Fruit fly (Drosophila melanogaster): ENCODE data around the gene spn-D.

Gene spn-D

dm6 chr3R:27175710-27176109 lies 10.2 kb downstream of the spn-D start (continued):
- peak; percentile 25 for TF ChIP-seq OdsH (GFP tag; optimal IDR thresholded peaks at IDR 0.05)
- no peak for TF ChIP-seq Sox15 (GFP tag; optimal IDR thresholded peaks at IDR 0.05)
- peak; percentile 46 for TF ChIP-seq CG10669 (GFP tag; optimal IDR thresholded peaks at IDR 0.05)
- TF ChIP-seq topi (GFP tag; optimal IDR thresholded peaks at IDR 0.05): peak; percentile 27
- peak; percentile 31 for TF ChIP-seq cyc (GFP tag; optimal IDR thresholded peaks at IDR 0.05)
- TF ChIP-seq Hr39 (GFP tag; optimal IDR thresholded peaks at IDR 0.05): peak; percentile 2
- TF ChIP-seq Hr4 (GFP tag; optimal IDR thresholded peaks at IDR 0.05): peak; percentile 53
- no peak for TF ChIP-seq salr (GFP tag; optimal IDR thresholded peaks at IDR 0.05)
- TF ChIP-seq CG8319 (GFP tag; optimal IDR thresholded peaks at IDR 0.05): no peak
- peak; percentile 37 for TF ChIP-seq spab (GFP tag; optimal IDR thresholded peaks at IDR 0.05)
- peak; percentile 8 for TF ChIP-seq Lpt (GFP tag; optimal IDR thresholded peaks at IDR 0.05)
- TF ChIP-seq Hr38 (GFP tag; optimal IDR thresholded peaks at IDR 0.05): no peak
- no peak for TF ChIP-seq fkh (GFP tag; optimal IDR thresholded peaks at IDR 0.05)
- TF ChIP-seq CG6808 (GFP tag; optimal IDR thresholded peaks at IDR 0.05): peak; percentile 62
- peak; percentile 24 for TF ChIP-seq CG6792 (GFP tag; optimal IDR thresholded peaks at IDR 0.05)

dm6 chr3R:27177567-27177966 lies 12.1 kb downstream of the spn-D start:
- TF ChIP-seq Eip78C (GFP tag): peak; percentile 75
- peak; percentile 48 for TF ChIP-seq CG6792 (GFP tag; optimal IDR thresholded peaks at IDR 0.05)
- TF ChIP-seq achi (GFP tag; optimal IDR thresholded peaks at IDR 0.05): peak; percentile 51
- TF ChIP-seq Sox15 (GFP tag; optimal IDR thresholded peaks at IDR 0.05): no peak
- peak; percentile 39 for TF ChIP-seq CG3919 (GFP tag; optimal IDR thresholded peaks at IDR 0.05)
- TF ChIP-seq esn (GFP tag; optimal IDR thresholded peaks at IDR 0.05): peak; percentile 47
- no peak for TF ChIP-seq Ets21C (GFP tag; optimal IDR thresholded peaks at IDR 0.05)
- TF ChIP-seq Sox102F (GFP tag; optimal IDR thresholded peaks at IDR 0.05): no peak
- peak; percentile 48; the same call in 1 of the 2 replicates for TF ChIP-seq CG15336 (GFP tag; IDR thresholded peaks at IDR 0.05)
- peak; percentile 4 for TF ChIP-seq CG1621 (tag; optimal IDR thresholded peaks at IDR 0.05)
- TF ChIP-seq svp (GFP tag): peak; percentile 62
- TF ChIP-seq Smox (GFP tag; optimal IDR thresholded peaks at IDR 0.05): no peak
- no peak for TF ChIP-seq CG16779 (tag; optimal IDR thresholded peaks at IDR 0.05)
- TF ChIP-seq CG6276 (GFP tag; optimal IDR thresholded peaks at IDR 0.05): no peak
- TF ChIP-seq Met (GFP tag; optimal IDR thresholded peaks at IDR 0.05): peak; percentile 39
- no peak for TF ChIP-seq dac (GFP tag; optimal IDR thresholded peaks at IDR 0.05)
- TF ChIP-seq acj6 (GFP tag; optimal IDR thresholded peaks at IDR 0.05): peak; percentile 56
- peak; percentile 29 for TF ChIP-seq CG10669 (GFP tag; optimal IDR thresholded peaks at IDR 0.05)
- TF ChIP-seq vri (GFP tag; optimal IDR thresholded peaks at IDR 0.05): peak; percentile 7
- no peak for TF ChIP-seq CG8319 (GFP tag; optimal IDR thresholded peaks at IDR 0.05)
- TF ChIP-seq Lpt (GFP tag; optimal IDR thresholded peaks at IDR 0.05): no peak
- TF ChIP-seq lz (GFP tag; optimal IDR thresholded peaks at IDR 0.05): peak; percentile 13
- no peak for TF ChIP-seq Hr4 (GFP tag; optimal IDR thresholded peaks at IDR 0.05)
- no peak for TF ChIP-seq CG4318 (GFP tag; optimal IDR thresholded peaks at IDR 0.05)
- TF ChIP-seq Ets96B (tag; optimal IDR thresholded peaks at IDR 0.05): peak; percentile 62
- TF ChIP-seq CG8632 (GFP tag; optimal IDR thresholded peaks at IDR 0.05): peak; percentile 16
- no peak for TF ChIP-seq Hr39 (GFP tag; optimal IDR thresholded peaks at IDR 0.05)
- no peak for TF ChIP-seq eg (GFP tag; IDR thresholded peaks at IDR 0.05)
- TF ChIP-seq CG6808 (GFP tag; optimal IDR thresholded peaks at IDR 0.05): peak; percentile 50
- TF ChIP-seq fd59A (GFP tag; optimal IDR thresholded peaks at IDR 0.05): peak; percentile 35
- no peak for TF ChIP-seq CG31627 (GFP tag; optimal IDR thresholded peaks at IDR 0.05)
- peak; percentile 50 for TF ChIP-seq OdsH (GFP tag; optimal IDR thresholded peaks at IDR 0.05)
- peak; percentile 2 for TF ChIP-seq topi (GFP tag; optimal IDR thresholded peaks at IDR 0.05)
- peak; percentile 13 for TF ChIP-seq cyc (GFP tag; optimal IDR thresholded peaks at IDR 0.05)
- TF ChIP-seq CG6163 (GFP tag; IDR thresholded peaks at IDR 0.05): no peak
- TF ChIP-seq dsx (GFP tag; optimal IDR thresholded peaks at IDR 0.05; ENCODE audit: poor library complexity, severe bottlenecking): peak; percentile 46
- peak; percentile 17 for TF ChIP-seq CG32006 (GFP tag; optimal IDR thresholded peaks at IDR 0.05)
- TF ChIP-seq CG11294 (GFP tag; IDR thresholded peaks at IDR 0.05): no peak
- no peak for TF ChIP-seq Hr38 (GFP tag; optimal IDR thresholded peaks at IDR 0.05)
- no peak for TF ChIP-seq pdm3 (GFP tag; optimal IDR thresholded peaks at IDR 0.05)
- TF ChIP-seq CG11762 (GFP tag; optimal IDR thresholded peaks at IDR 0.05; ENCODE audit: insufficient read depth): no peak
- no peak for TF ChIP-seq Gug (GFP tag; IDR thresholded peaks at IDR 0.05)
- TF ChIP-seq spab (GFP tag; optimal IDR thresholded peaks at IDR 0.05): peak; percentile 43
- TF ChIP-seq Eip93F (GFP tag; optimal IDR thresholded peaks at IDR 0.05): no peak
- TF ChIP-seq CG9139 (GFP tag; optimal IDR thresholded peaks at IDR 0.05): no peak
- peak; percentile 18 for TF ChIP-seq net (GFP tag; optimal IDR thresholded peaks at IDR 0.05)

All from whole organism, prepupa.